Fruit fly (Drosophila melanogaster) whole organism, pupa: Measurements from ENCODE around the gene pyx.

Experiments used
- CG13204 ChIP-seq: fragments of 200-800 bp; sonication (Bioruptor generic); optimal IDR thresholded peaks from 2 replicates; lab custom pipeline; 2018; ENCODE audit warnings: missing biosample characterization, mild to moderate bottlenecking, missing genetic modification characterization, moderate library complexity
- CG8301 ChIP-seq: fragments of 200-800 bp; sonication (Bioruptor generic); optimal IDR thresholded peaks from 2 replicates; lab custom pipeline; 2018; ENCODE audit warnings: missing biosample characterization, mild to moderate bottlenecking, missing genetic modification characterization
- D1 ChIP-seq: fragments of 200-800 bp; sonication (Bioruptor generic); optimal IDR thresholded peaks from 2 replicates; lab custom pipeline; 2018; ENCODE audit warnings: missing biosample characterization, mild to moderate bottlenecking, missing genetic modification characterization, moderate library complexity
- Ets98B ChIP-seq: fragments of 200-800 bp; sonication (Bioruptor generic); IDR thresholded peaks from 2 replicates; pipeline ENCODE4 v1.3.6; 2022; ENCODE audit warnings: missing biosample characterization, missing genetic modification characterization

DNA sequence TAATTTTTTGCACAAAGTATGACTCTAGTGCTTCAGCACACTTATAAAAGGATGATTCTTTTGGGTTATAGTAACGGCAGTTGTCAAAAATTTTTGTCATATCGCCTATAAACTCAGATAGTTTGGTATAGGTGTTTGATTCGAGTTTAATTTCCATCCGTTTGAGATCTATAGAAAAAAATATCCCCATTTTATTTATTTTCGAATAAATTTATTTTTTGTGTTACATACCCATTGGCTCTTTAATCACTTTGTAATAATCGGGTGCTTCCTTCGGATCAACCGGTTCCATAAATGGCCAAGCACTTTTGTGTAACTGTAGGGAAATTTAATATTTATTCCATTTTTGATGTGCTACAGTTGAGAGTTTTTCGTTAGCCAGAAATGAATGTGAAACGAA, 11.5 kb upstream of the pyx start:
- TF ChIP-seq Ets98B (GFP tag; lab: Robert Waterston, UW) (no peak), D1 (tag; lab: Kevin White, UChicago) (no peak), CG13204 (GFP tag; lab: Kevin White, UChicago) (no peak), CG8301 (tag; lab: Kevin White, UChicago) (no peak)
